Worm (Caenorhabditis elegans) whole organism, young adult: Measurements from ENCODE around the gene F41C6.4.

Source experiments
- F39B2.1 ChIP-seq: fragments of 200-800 bp; sonication (Bioruptor generic); IDR thresholded peaks from 2 replicates; pipeline ENCODE4 v1.3.6; 2022; ENCODE audit warnings: missing genetic modification reagents, missing genetic modification characterization, missing compliant biosample characterization
- bed-2 ChIP-seq: fragments of 200-800 bp; sonication (Bioruptor generic); IDR thresholded peaks from 2 replicates; pipeline ENCODE4 v1.3.6; 2022; ENCODE audit warnings: missing genetic modification reagents, missing genetic modification characterization, missing compliant biosample characterization
- chd-7 ChIP-seq: sonication (generic microtip); optimal IDR thresholded peaks from 2 replicates; lab custom pipeline; 2016; ENCODE audit warnings: mild to moderate bottlenecking, missing genetic modification characterization, moderate library complexity, missing compliant biosample characterization
- dox-1 ChIP-seq: fragments of 200-800 bp; sonication (Bioruptor generic); IDR thresholded peaks from 2 replicates; pipeline ENCODE4 v1.3.6; 2022; ENCODE audit warnings: missing genetic modification reagents, missing genetic modification characterization, missing compliant biosample characterization
- gei-17 ChIP-seq: fragments of 200-800 bp; sonication (Bioruptor generic); optimal IDR thresholded peaks from 2 replicates; lab custom pipeline; 2018; ENCODE audit warnings: mild to moderate bottlenecking, missing genetic modification characterization, missing compliant biosample characterization
- lin-40 ChIP-seq: sonication (generic microtip); optimal IDR thresholded peaks from 2 replicates; lab custom pipeline; 2016; ENCODE audit warnings: missing genetic modification characterization, mild to moderate bottlenecking, missing compliant biosample characterization, missing genotype, missing genetic modification reagents
- lin-54 ChIP-seq: fragments of 200-800 bp; sonication (Bioruptor generic); optimal IDR thresholded peaks from 2 replicates; lab custom pipeline; 2018; ENCODE audit warnings: mild to moderate bottlenecking, missing genetic modification characterization, missing compliant biosample characterization
- madf-3 ChIP-seq: fragments of 200-800 bp; sonication (Bioruptor generic); IDR thresholded peaks from 2 replicates; pipeline ENCODE4 v1.3.6; 2022; ENCODE audit warnings: missing genetic modification reagents, missing genetic modification characterization, missing compliant biosample characterization
- mel-28 ChIP-seq: sonication (generic microtip); optimal IDR thresholded peaks from 2 replicates; lab custom pipeline; 2016; ENCODE audit warnings: borderline replicate concordance, mild to moderate bottlenecking, missing genetic modification characterization, missing compliant biosample characterization
- mes-4 ChIP-seq: sonication (generic microtip); optimal IDR thresholded peaks from 2 replicates; lab custom pipeline; 2016; ENCODE audit warnings: missing genotype, missing genetic modification characterization, missing compliant biosample characterization
- tlf-1 ChIP-seq: fragments of 200-800 bp; sonication (Bioruptor generic); optimal IDR thresholded peaks from 2 replicates; lab custom pipeline; 2018; ENCODE audit warnings: mild to moderate bottlenecking, missing genetic modification characterization, missing compliant biosample characterization
- unc-62 ChIP-seq: fragments of 150-350 bp; optimal IDR thresholded peaks from 2 replicates; lab custom pipeline; 2014; ENCODE audit warnings: missing biosample characterization, missing genetic modification reagents, missing genetic modification characterization
- ztf-3 ChIP-seq: fragments of 200-800 bp; sonication (Bioruptor generic); optimal IDR thresholded peaks from 2 replicates; lab custom pipeline; 2018; ENCODE audit warnings: mild to moderate bottlenecking, missing genetic modification characterization, missing compliant biosample characterization
- ztf-6 ChIP-seq: fragments of 200-800 bp; sonication (Bioruptor generic); IDR thresholded peaks from 2 replicates; pipeline ENCODE4 v1.3.6; 2022; ENCODE audit warnings: missing genetic modification reagents, missing genetic modification characterization, missing compliant biosample characterization

ce11 chrX:6877436-6877835 lies 2.8 kb upstream of the F41C6.4 start, which contains the start of gene col-173:
- no peak for TF ChIP-seq dox-1
- no peak for TF ChIP-seq madf-3 (GFP tag; lab: Robert Waterston, UW)
- TF ChIP-seq mel-28 (tag; lab: Kevin White, UChicago) = no peak
- TF ChIP-seq gei-17 = no peak
- TF ChIP-seq unc-62 = no peak
- TF ChIP-seq F39B2.1 (GFP tag; lab: Robert Waterston, UW) = no peak
- TF ChIP-seq tlf-1 = no peak
- TF ChIP-seq bed-2 (GFP tag; lab: Robert Waterston, UW) = no peak
- TF ChIP-seq ztf-3 (GFP tag; lab: Kevin White, UChicago) = no peak
- no peak for TF ChIP-seq lin-40 (tag; lab: Kevin White, UChicago)
- TF ChIP-seq ztf-6 (GFP tag; lab: Robert Waterston, UW) = no peak
- no peak for TF ChIP-seq chd-7 (tag; lab: Kevin White, UChicago)
- TF ChIP-seq lin-54 (GFP tag; lab: Kevin White, UChicago) = no peak
- TF ChIP-seq mes-4 (tag; lab: Kevin White, UChicago) = no peak
